Fruit fly (Drosophila melanogaster) whole organism, embryonic: Measurements from ENCODE around the gene CG4338.
A peak's percentile ranks its signal among the peaks of the same experiment; 100 is the strongest.

ENCODE experiments used
- Blimp-1 ChIP-seq: fragments of 200-800 bp; sonication (Bioruptor generic); optimal IDR thresholded peaks from 3 replicates; lab custom pipeline; 2018; ENCODE audit warnings: missing biosample characterization, missing genetic modification characterization, mild to moderate bottlenecking, moderate library complexity, missing genetic modification reagents
- CG10147 ChIP-seq: fragments of 200-800 bp; sonication (Bioruptor generic); optimal IDR thresholded peaks from 2 replicates; lab custom pipeline; 2019; ENCODE audit warnings: missing biosample characterization, mild to moderate bottlenecking, missing genetic modification characterization, moderate library complexity
- CG10654 ChIP-seq: fragments of 200-800 bp; sonication (Bioruptor generic); optimal IDR thresholded peaks from 2 replicates; lab custom pipeline; 2016; ENCODE audit warnings: missing biosample characterization, missing genetic modification characterization
- CG11085 ChIP-seq: fragments of 200-800 bp; sonication (Bioruptor generic); IDR thresholded peaks from 2 replicates; pipeline ENCODE4 v1.3.6; 2022; ENCODE audit warnings: missing biosample characterization, missing genetic modification characterization
- CG11723 ChIP-seq: fragments of 200-800 bp; sonication (Bioruptor generic); optimal IDR thresholded peaks from 2 replicates; lab custom pipeline; 2017; ENCODE audit warnings: missing biosample characterization, mild to moderate bottlenecking, missing genetic modification characterization
- CG12299 ChIP-seq: fragments of 200-800 bp; sonication (Bioruptor generic); optimal IDR thresholded peaks from 2 replicates; lab custom pipeline; 2018; ENCODE audit warnings: missing biosample characterization, mild to moderate bottlenecking, missing genetic modification characterization
- CG13287 ChIP-seq: fragments of 200-800 bp; sonication (Bioruptor generic); IDR thresholded peaks from 2 replicates; pipeline ENCODE4 v1.3.6; 2022; ENCODE audit warnings: missing biosample characterization, missing genetic modification characterization; ENCODE audit not compliant: partially characterized antibody
- CG14965 ChIP-seq: fragments of 200-800 bp; sonication (Bioruptor generic); optimal IDR thresholded peaks from 2 replicates; lab custom pipeline; 2016; ENCODE audit warnings: missing biosample characterization, missing genetic modification characterization, borderline replicate concordance
- CG16813 ChIP-seq: fragments of 200-800 bp; sonication (Bioruptor generic); IDR thresholded peaks from 3 replicates; pipeline ENCODE4 v1.3.6; 2022; ENCODE audit warnings: missing biosample characterization, missing genetic modification characterization; ENCODE audit not compliant: partially characterized antibody
- CG18476 ChIP-seq: fragments of 200-800 bp; sonication (Bioruptor generic); optimal IDR thresholded peaks from 2 replicates; lab custom pipeline; 2016; ENCODE audit warnings: missing biosample characterization, mild to moderate bottlenecking, missing genetic modification characterization
- CG2120 ChIP-seq: fragments of 200-800 bp; sonication (Bioruptor generic); optimal IDR thresholded peaks from 3 replicates; lab custom pipeline; 2016; ENCODE audit warnings: missing biosample characterization, missing genetic modification characterization
- CG2678 ChIP-seq: fragments of 200-800 bp; sonication (Bioruptor generic); optimal IDR thresholded peaks from 3 replicates; lab custom pipeline; 2019; ENCODE audit warnings: missing biosample characterization, mild to moderate bottlenecking, missing genetic modification characterization, moderate library complexity
- CG31365 ChIP-seq: fragments of 200-800 bp; sonication (Bioruptor generic); optimal IDR thresholded peaks from 2 replicates; lab custom pipeline; 2018; ENCODE audit warnings: missing biosample characterization, mild to moderate bottlenecking, missing genetic modification characterization
- CG3838 ChIP-seq: fragments of 200-800 bp; sonication (Bioruptor generic); optimal IDR thresholded peaks from 3 replicates; lab custom pipeline; 2016; ENCODE audit warnings: missing biosample characterization, missing genetic modification characterization
- CG8765 ChIP-seq: fragments of 200-800 bp; sonication (Bioruptor generic); IDR thresholded peaks from 2 replicates; pipeline ENCODE4 v1.3.6; 2022; ENCODE audit warnings: missing biosample characterization, missing genetic modification characterization
- CG9215 ChIP-seq: fragments of 200-800 bp; sonication (Bioruptor generic); IDR thresholded peaks from 2 replicates; pipeline ENCODE4 v1.3.6; 2022; ENCODE audit warnings: missing biosample characterization, missing genetic modification characterization
- CTCF ChIP-seq: fragments of 200-800 bp; sonication (Bioruptor generic); optimal IDR thresholded peaks from 2 replicates; lab custom pipeline; 2017; ENCODE audit warnings: missing biosample characterization, mild to moderate bottlenecking, missing genetic modification characterization, moderate library complexity
- Camta ChIP-seq: fragments of 200-800 bp; sonication (Bioruptor generic); optimal IDR thresholded peaks from 2 replicates; lab custom pipeline; 2016; ENCODE audit warnings: missing biosample characterization, missing genetic modification characterization
- D19A ChIP-seq: fragments of 200-800 bp; optimal IDR thresholded peaks from 3 replicates; lab custom pipeline; 2019; ENCODE audit warnings: missing biosample characterization, mild to moderate bottlenecking, missing genetic modification characterization, moderate library complexity
- Dp ChIP-seq: fragments of 200-800 bp; sonication (Bioruptor generic); optimal IDR thresholded peaks from 2 replicates; lab custom pipeline; 2018; ENCODE audit warnings: missing biosample characterization, mild to moderate bottlenecking, missing genetic modification characterization, moderate library complexity
- Eip74EF ChIP-seq, 2 experiments: fragments of 200-800 bp in 1 of 2; fragments of >200 bp in 1 of 2; sonication (Bioruptor generic) in 1 of 2; optimal IDR thresholded peaks; 2 replicates each; lab custom pipeline; 2017 to 2019; ENCODE audit warnings: missing biosample characterization in 2 of 2, missing genetic modification characterization in 2 of 2, mild to moderate bottlenecking in 1 of 2, moderate library complexity in 1 of 2
- H15 ChIP-seq: fragments of 200-800 bp; sonication (Bioruptor generic); IDR thresholded peaks from 3 replicates; pipeline ENCODE4 v1.3.6; 2022; ENCODE audit warnings: missing biosample characterization, missing genetic modification characterization
- HLH54F ChIP-seq: fragments of 200-800 bp; sonication (Bioruptor generic); optimal IDR thresholded peaks from 3 replicates; lab custom pipeline; 2016; ENCODE audit warnings: missing biosample characterization, missing genetic modification characterization
- Myb ChIP-seq: fragments of 200-800 bp; sonication (Bioruptor generic); optimal IDR thresholded peaks from 2 replicates; lab custom pipeline; 2016; ENCODE audit warnings: missing biosample characterization, missing genetic modification characterization
- NFAT ChIP-seq: fragments of 200-800 bp; sonication (Bioruptor generic); IDR thresholded peaks from 2 replicates; pipeline ENCODE4 v1.3.6; 2022; ENCODE audit warnings: missing biosample characterization, missing genetic modification characterization
- Neu2 ChIP-seq: fragments of 200-800 bp; sonication (Bioruptor generic); optimal IDR thresholded peaks from 3 replicates; lab custom pipeline; 2016; ENCODE audit warnings: missing biosample characterization, missing genetic modification characterization, borderline replicate concordance
- Nf-YA ChIP-seq: fragments of 200-800 bp; sonication (Bioruptor generic); IDR thresholded peaks from 2 replicates; pipeline ENCODE4 v1.3.6; 2022; ENCODE audit warnings: missing biosample characterization, missing genetic modification characterization
- Nf-YB ChIP-seq: fragments of 200-800 bp; sonication (Bioruptor generic); optimal IDR thresholded peaks from 3 replicates; lab custom pipeline; 2019; ENCODE audit warnings: missing biosample characterization, mild to moderate bottlenecking, missing genetic modification characterization, moderate library complexity
- Ptx1 ChIP-seq: fragments of 200-800 bp; sonication (Bioruptor generic); IDR thresholded peaks from 2 replicates; pipeline ENCODE4 v1.3.6; 2022; ENCODE audit warnings: missing biosample characterization, missing genetic modification characterization
- Rx ChIP-seq: fragments of 200-800 bp; sonication (Bioruptor generic); IDR thresholded peaks from 2 replicates; pipeline ENCODE4 v1.3.6; 2022; ENCODE audit warnings: missing biosample characterization, missing genetic modification characterization
- TFAM ChIP-seq: fragments of 200-800 bp; sonication (Bioruptor generic); optimal IDR thresholded peaks from 2 replicates; lab custom pipeline; 2017; ENCODE audit warnings: missing biosample characterization, missing genetic modification characterization, inconsistent platforms
- Xbp1 ChIP-seq: fragments of 200-800 bp; sonication (Bioruptor generic); optimal IDR thresholded peaks from 3 replicates; lab custom pipeline; 2016; ENCODE audit warnings: missing biosample characterization, mild to moderate bottlenecking, missing genetic modification characterization
- al ChIP-seq: fragments of 200-800 bp; sonication (Bioruptor generic); IDR thresholded peaks from 2 replicates; pipeline ENCODE4 v1.3.6; 2022; ENCODE audit warnings: missing biosample characterization, missing genetic modification characterization
- aop ChIP-seq: fragments of 200-800 bp; sonication (Bioruptor generic); IDR thresholded peaks from 2 replicates; pipeline ENCODE4 v1.3.6; 2022; ENCODE audit warnings: missing biosample characterization, missing genetic modification characterization
- chinmo ChIP-seq: fragments of 200-800 bp; sonication (Bioruptor generic); IDR thresholded peaks from 4 replicates; pipeline ENCODE4 v1.3.6; 2022; ENCODE audit warnings: missing biosample characterization, missing genetic modification characterization; ENCODE audit not compliant: partially characterized antibody
- crol ChIP-seq: fragments of 200-800 bp; sonication (Bioruptor generic); IDR thresholded peaks from 2 replicates; pipeline ENCODE4 v1.3.6; 2022; ENCODE audit warnings: missing biosample characterization, missing genetic modification characterization
- danr ChIP-seq: fragments of 200-800 bp; sonication (Bioruptor generic); IDR thresholded peaks from 2 replicates; pipeline ENCODE4 v1.3.6; 2022; ENCODE audit warnings: missing biosample characterization, missing genetic modification characterization
- ems ChIP-seq: fragments of 200-800 bp; sonication (Bioruptor generic); optimal IDR thresholded peaks from 3 replicates; lab custom pipeline; 2016; ENCODE audit warnings: missing biosample characterization, missing genetic modification characterization
- fu2 ChIP-seq: fragments of 200-800 bp; sonication (Bioruptor generic); optimal IDR thresholded peaks from 2 replicates; lab custom pipeline; 2016; ENCODE audit warnings: missing biosample characterization, missing genetic modification characterization
- gcm ChIP-seq: fragments of 200-800 bp; sonication (Bioruptor generic); optimal IDR thresholded peaks from 2 replicates; lab custom pipeline; 2019; ENCODE audit warnings: missing biosample characterization, mild to moderate bottlenecking, missing genetic modification characterization, moderate library complexity
- gsb ChIP-seq: fragments of 200-800 bp; sonication (Bioruptor generic); IDR thresholded peaks from 2 replicates; pipeline ENCODE4 v1.3.6; 2022; ENCODE audit warnings: missing biosample characterization, missing genetic modification characterization
- kah ChIP-seq: fragments of 200-800 bp; sonication (Bioruptor generic); optimal IDR thresholded peaks from 2 replicates; lab custom pipeline; 2018; ENCODE audit warnings: missing biosample characterization, mild to moderate bottlenecking, missing genetic modification characterization
- pfk ChIP-seq: fragments of 200-800 bp; sonication (Bioruptor generic); optimal IDR thresholded peaks from 2 replicates; lab custom pipeline; 2018; ENCODE audit warnings: missing biosample characterization, mild to moderate bottlenecking, missing genetic modification characterization, moderate library complexity
- rib ChIP-seq: fragments of 200-800 bp; sonication (Bioruptor generic); IDR thresholded peaks from 2 replicates; pipeline ENCODE4 v1.3.6; 2022; ENCODE audit warnings: missing biosample characterization, missing genetic modification characterization
- slou ChIP-seq: fragments of 200-800 bp; sonication (Bioruptor generic); optimal IDR thresholded peaks from 3 replicates; lab custom pipeline; 2016; ENCODE audit warnings: missing biosample characterization, missing genetic modification characterization
- sr ChIP-seq: fragments of 200-800 bp; sonication (Bioruptor generic); IDR thresholded peaks from 3 replicates; pipeline ENCODE4 v1.3.6; 2022; ENCODE audit warnings: missing biosample characterization, missing genetic modification characterization
- unc-4 ChIP-seq: fragments of 200-800 bp; sonication (Bioruptor generic); IDR thresholded peaks from 2 replicates; pipeline ENCODE4 v1.3.6; 2022; ENCODE audit warnings: missing biosample characterization, missing genetic modification characterization; ENCODE audit not compliant: partially characterized antibody
- wdn ChIP-seq: fragments of 200-800 bp; sonication (Bioruptor generic); IDR thresholded peaks from 2 replicates; pipeline ENCODE4 v1.3.6; 2022; ENCODE audit warnings: missing biosample characterization, missing genetic modification characterization
- z ChIP-seq: fragments of 200-800 bp; sonication (Bioruptor generic); IDR thresholded peaks from 3 replicates; pipeline ENCODE4 v1.3.6; 2022; ENCODE audit warnings: missing biosample characterization, missing genetic modification characterization

CG4338 gene

DNA sequence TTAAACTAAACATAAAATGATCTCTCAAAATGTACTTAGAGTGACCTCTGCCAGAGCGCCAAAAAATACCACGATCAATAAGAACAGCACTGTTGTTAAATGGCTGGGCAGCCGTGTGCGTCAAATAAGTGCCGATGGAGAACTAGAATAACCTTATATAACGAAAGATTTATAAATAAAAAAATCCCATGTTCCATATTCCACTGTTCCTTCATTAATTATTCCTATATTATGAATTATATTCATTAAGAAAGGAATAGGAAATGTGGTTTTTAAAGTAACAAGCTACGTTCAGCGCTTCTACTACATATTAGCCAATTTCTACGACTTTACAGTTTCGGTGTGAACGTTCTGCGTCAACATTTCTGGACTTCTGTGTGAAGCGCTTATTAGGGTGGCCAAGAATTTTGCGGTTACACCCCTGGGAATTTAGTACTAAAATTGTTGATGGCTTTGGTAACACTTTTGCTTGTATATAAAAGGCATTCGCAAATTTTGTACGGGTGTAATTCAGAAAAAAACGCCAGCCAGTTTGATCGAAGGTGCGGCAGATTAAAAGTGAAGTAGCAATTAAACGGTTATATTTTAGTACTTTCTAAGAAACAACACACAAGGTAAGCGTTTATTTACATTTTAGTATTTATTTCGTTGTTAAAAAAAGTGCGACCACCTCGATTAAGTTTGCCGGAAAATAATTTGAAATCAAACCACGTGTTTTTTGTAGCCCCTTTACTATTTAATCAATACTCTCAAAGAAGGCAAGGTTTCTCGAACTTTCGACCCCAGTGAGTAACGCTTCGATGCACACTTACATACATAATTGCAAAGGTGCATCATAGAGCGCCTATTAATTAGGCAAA lies 32.9 kb upstream of the CG4338 start, which contains the start of the genes tefu and Hsc70-4 (continued):
- peak; percentile 69 for TF ChIP-seq Dp (GFP tag; lab: Kevin White, UChicago)
- peak; percentile 81; the same call in 1 of the 2 replicates for TF ChIP-seq rib (GFP tag; lab: Robert Waterston, UW)
- peak; percentile 50 for TF ChIP-seq Myb (GFP tag; lab: Kevin White, UChicago)
- TF ChIP-seq z (GFP tag; lab: Robert Waterston, UW): no peak; the same call in 2 of the 3 replicates
- peak; percentile 81 for TF ChIP-seq CG10654 (GFP tag; lab: Kevin White, UChicago)
- peak; percentile 4 for TF ChIP-seq CG31365 (tag; lab: Kevin White, UChicago)
- TF ChIP-seq Nf-YB (GFP tag; lab: Kevin White, UChicago): no peak
- peak; percentile 69 for TF ChIP-seq CG11723 (GFP tag; lab: Kevin White, UChicago)
- 0 out of 2 replicates have a peak, but pooled peaks have one; percentile 43 for TF ChIP-seq gsb
- TF ChIP-seq H15 (GFP tag; lab: Robert Waterston, UW): peak; percentile 72; the same call in 2 of the 3 replicates
- no peak for TF ChIP-seq Neu2
- TF ChIP-seq crol (GFP tag; lab: Robert Waterston, UW): no peak
- TF ChIP-seq CG8765: peak; percentile 78
- peak; percentile 48 for TF ChIP-seq fu2 (GFP tag; lab: Kevin White, UChicago)
- TF ChIP-seq Eip74EF (GFP tag; optimal IDR thresholded peaks at IDR 0.05; lab: Kevin White, UChicago): peak in 1 of 2 experiments; percentile 82
- peak; percentile 70; the same call in 1 of the 2 replicates for TF ChIP-seq danr (GFP tag; lab: Robert Waterston, UW)
- TF ChIP-seq al: peak; percentile 82
- peak; percentile 90 for TF ChIP-seq Xbp1
- TF ChIP-seq pfk (GFP tag; lab: Kevin White, UChicago): peak; percentile 83
- TF ChIP-seq HLH54F: peak; percentile 75
- TF ChIP-seq D19A (tag; lab: Kevin White, UChicago): no peak
- TF ChIP-seq CG11085 (GFP tag; lab: Robert Waterston, UW): peak; percentile 78
- TF ChIP-seq Nf-YA: peak; percentile 52; the same call in 1 of the 2 replicates
- no peak for TF ChIP-seq CG10147
- TF ChIP-seq kah (GFP tag; lab: Kevin White, UChicago): peak; percentile 45
- TF ChIP-seq unc-4 (GFP tag; lab: Robert Waterston, UW): peak; percentile 26; the same call in 1 of the 2 replicates
- TF ChIP-seq CG13287 (GFP tag; lab: Robert Waterston, UW): peak; percentile 31
- TF ChIP-seq CG9215: peak; percentile 81
- no peak for TF ChIP-seq CG14965 (GFP tag; lab: Kevin White, UChicago)
- peak; percentile 61 for TF ChIP-seq Camta (GFP tag; lab: Kevin White, UChicago)
- TF ChIP-seq CG3838 (GFP tag; lab: Kevin White, UChicago): peak; percentile 9
- TF ChIP-seq NFAT (GFP tag; lab: Robert Waterston, UW): peak; percentile 59
- peak; percentile 68 for TF ChIP-seq Rx (GFP tag; lab: Robert Waterston, UW)
- no peak for TF ChIP-seq TFAM (GFP tag; lab: Kevin White, UChicago)
- peak; percentile 81 for TF ChIP-seq slou
- no peak for TF ChIP-seq CTCF (GFP tag; lab: Kevin White, UChicago)
- TF ChIP-seq CG16813 (GFP tag; lab: Robert Waterston, UW): no peak
- TF ChIP-seq Ptx1: peak; percentile 84
- TF ChIP-seq chinmo (GFP tag; lab: Robert Waterston, UW): peak; percentile 63; the same call in 1 of the 4 replicates
- no peak for TF ChIP-seq Blimp-1
- peak; percentile 27 for TF ChIP-seq CG12299 (tag; lab: Kevin White, UChicago)
- TF ChIP-seq CG18476: peak; percentile 33
- no peak for TF ChIP-seq CG2678 (tag; lab: Kevin White, UChicago)
- TF ChIP-seq sr: no peak; the same call in 2 of the 3 replicates
- peak; percentile 84 for TF ChIP-seq CG2120 (GFP tag; lab: Kevin White, UChicago)
- no peak for TF ChIP-seq aop
- TF ChIP-seq gcm (GFP tag; lab: Kevin White, UChicago): no peak
- TF ChIP-seq ems (GFP tag; lab: Kevin White, UChicago): peak; percentile 79
- peak; percentile 62; the same call in 1 of the 2 replicates for TF ChIP-seq wdn (GFP tag; lab: Robert Waterston, UW)
